Fruit fly (Drosophila melanogaster) whole organism, prepupa: ENCODE data around the gene Naxe.
A peak's percentile ranks its signal among the peaks of the same experiment; 100 is the strongest.

ENCODE experiments used
- CG10631 ChIP-seq: fragments of 200-800 bp; sonication (Bioruptor generic); optimal IDR thresholded peaks from 2 replicates; lab custom pipeline; 2016; ENCODE audit warnings: missing biosample characterization, missing genetic modification characterization
- CG10669 ChIP-seq: fragments of 200-800 bp; sonication (Bioruptor generic); optimal IDR thresholded peaks from 3 replicates; lab custom pipeline; 2018; ENCODE audit warnings: missing biosample characterization, mild to moderate bottlenecking, missing genetic modification characterization, moderate library complexity
- CG11294 ChIP-seq: fragments of 200-800 bp; sonication (Bioruptor generic); IDR thresholded peaks from 2 replicates; pipeline ENCODE4 v1.3.6; 2022; ENCODE audit warnings: missing biosample characterization, missing genetic modification characterization
- CG11902 ChIP-seq: fragments of 200-800 bp; sonication (Bioruptor generic); optimal IDR thresholded peaks from 3 replicates; lab custom pipeline; 2016; ENCODE audit warnings: missing biosample characterization, missing genetic modification characterization
- CG15336 ChIP-seq: fragments of 200-800 bp; sonication (Bioruptor generic); IDR thresholded peaks from 2 replicates; pipeline ENCODE4 v1.3.6; 2022; ENCODE audit warnings: missing biosample characterization, missing genetic modification characterization
- CG1621 ChIP-seq: fragments of 200-800 bp; sonication (Bioruptor generic); optimal IDR thresholded peaks from 3 replicates; lab custom pipeline; 2018; ENCODE audit warnings: missing biosample characterization, mild to moderate bottlenecking, missing genetic modification characterization
- CG16779 ChIP-seq: fragments of 200-800 bp; sonication (Bioruptor generic); optimal IDR thresholded peaks from 3 replicates; lab custom pipeline; 2017; ENCODE audit warnings: missing biosample characterization, mild to moderate bottlenecking, missing genetic modification characterization
- CG3032 ChIP-seq: fragments of 200-800 bp; optimal IDR thresholded peaks from 2 replicates; lab custom pipeline; 2019; ENCODE audit warnings: missing biosample characterization, mild to moderate bottlenecking, missing genetic modification characterization, moderate library complexity
- CG31627 ChIP-seq: fragments of 200-800 bp; sonication (Bioruptor generic); optimal IDR thresholded peaks from 3 replicates; lab custom pipeline; 2016; ENCODE audit warnings: missing biosample characterization, missing genetic modification characterization
- CG34406 ChIP-seq: fragments of 200-800 bp; sonication (Bioruptor generic); optimal IDR thresholded peaks from 3 replicates; lab custom pipeline; 2016; ENCODE audit warnings: missing biosample characterization, missing genetic modification characterization
- CG3919 ChIP-seq: fragments of 200-800 bp; sonication (Bioruptor generic); optimal IDR thresholded peaks from 3 replicates; lab custom pipeline; 2016; ENCODE audit warnings: missing biosample characterization, missing genetic modification characterization
- CG6163 ChIP-seq: fragments of 200-800 bp; sonication (Bioruptor generic); IDR thresholded peaks from 3 replicates; pipeline ENCODE4 v1.3.6; 2022; ENCODE audit warnings: missing biosample characterization, missing genetic modification characterization
- CG6276 ChIP-seq: fragments of 200-800 bp; sonication (Bioruptor generic); optimal IDR thresholded peaks from 2 replicates; lab custom pipeline; 2017; ENCODE audit warnings: missing biosample characterization, mild to moderate bottlenecking, missing genetic modification characterization
- CG6792 ChIP-seq: fragments of 200-800 bp; sonication (Bioruptor generic); optimal IDR thresholded peaks from 3 replicates; lab custom pipeline; 2016; ENCODE audit warnings: missing biosample characterization, missing genetic modification characterization
- CG6808 ChIP-seq: fragments of 200-800 bp; sonication (Bioruptor generic); optimal IDR thresholded peaks from 3 replicates; lab custom pipeline; 2017; ENCODE audit warnings: missing biosample characterization, missing genetic modification characterization, mild to moderate bottlenecking, moderate library complexity, missing genetic modification reagents
- CG6854 ChIP-seq: fragments of 200-800 bp; sonication (Bioruptor generic); optimal IDR thresholded peaks from 2 replicates; lab custom pipeline; 2017; ENCODE audit warnings: missing biosample characterization, mild to moderate bottlenecking, missing genetic modification characterization
- CG7368 ChIP-seq: fragments of 200-800 bp; sonication (Bioruptor generic); optimal IDR thresholded peaks from 3 replicates; lab custom pipeline; 2016; ENCODE audit warnings: missing biosample characterization, missing genetic modification characterization
- CG8119 ChIP-seq: fragments of 200-800 bp; sonication (Bioruptor generic); IDR thresholded peaks from 3 replicates; pipeline ENCODE4 v1.3.6; 2022; ENCODE audit warnings: missing biosample characterization, missing genetic modification characterization
- CG8632 ChIP-seq: fragments of 200-800 bp; sonication (Bioruptor generic); optimal IDR thresholded peaks from 3 replicates; lab custom pipeline; 2016; ENCODE audit warnings: missing biosample characterization, missing genetic modification characterization
- CG9139 ChIP-seq: fragments of 200-800 bp; sonication (Bioruptor generic); optimal IDR thresholded peaks from 3 replicates; lab custom pipeline; 2017; ENCODE audit warnings: missing biosample characterization, mild to moderate bottlenecking, missing genetic modification characterization
- Eip75B ChIP-seq: fragments of 200-800 bp; sonication (Bioruptor generic); optimal IDR thresholded peaks from 3 replicates; lab custom pipeline; 2016; ENCODE audit warnings: missing biosample characterization, missing genetic modification characterization
- Eip78C ChIP-seq: fragments of 200-800 bp; sonication (Bioruptor generic); peaks from one replicate; lab custom pipeline; 2016; ENCODE audit warnings: missing biosample characterization, missing genetic modification characterization
- Eip93F ChIP-seq: fragments of 200-800 bp; sonication (Bioruptor generic); optimal IDR thresholded peaks from 2 replicates; lab custom pipeline; 2016; ENCODE audit warnings: missing biosample characterization, mild to moderate bottlenecking, missing genetic modification characterization
- Ets21C ChIP-seq: fragments of 200-800 bp; sonication (Bioruptor generic); optimal IDR thresholded peaks from 3 replicates; lab custom pipeline; 2016; ENCODE audit warnings: missing biosample characterization, missing genetic modification characterization
- Ets96B ChIP-seq: fragments of 200-800 bp; optimal IDR thresholded peaks from 2 replicates; lab custom pipeline; 2019; ENCODE audit warnings: missing biosample characterization, mild to moderate bottlenecking, missing genetic modification characterization, moderate library complexity
- Gug ChIP-seq: fragments of 200-800 bp; sonication (Bioruptor generic); IDR thresholded peaks from 2 replicates; pipeline ENCODE4 v1.3.6; 2022; ENCODE audit warnings: missing biosample characterization, missing genetic modification characterization
- Hr38 ChIP-seq: sonication (Bioruptor generic); optimal IDR thresholded peaks from 2 replicates; lab custom pipeline; 2016; ENCODE audit warnings: missing biosample characterization, missing genetic modification characterization
- Hr39 ChIP-seq: fragments of 200-800 bp; sonication (Bioruptor generic); optimal IDR thresholded peaks from 2 replicates; lab custom pipeline; 2016; ENCODE audit warnings: missing biosample characterization, missing genetic modification characterization
- Hr4 ChIP-seq: fragments of 200-800 bp; sonication (Bioruptor generic); optimal IDR thresholded peaks from 3 replicates; lab custom pipeline; 2016; ENCODE audit warnings: missing biosample characterization, missing genetic modification characterization
- OdsH ChIP-seq: fragments of 200-800 bp; sonication (Bioruptor generic); optimal IDR thresholded peaks from 3 replicates; lab custom pipeline; 2016; ENCODE audit warnings: missing biosample characterization, missing genetic modification characterization
- Smox ChIP-seq: fragments of 200-800 bp; sonication (Bioruptor generic); optimal IDR thresholded peaks from 3 replicates; lab custom pipeline; 2016; ENCODE audit warnings: missing biosample characterization, missing genetic modification characterization
- Sox14 ChIP-seq: fragments of 200-800 bp; sonication (Bioruptor generic); optimal IDR thresholded peaks from 3 replicates; lab custom pipeline; 2016; ENCODE audit warnings: missing biosample characterization, missing genetic modification characterization
- Sox15 ChIP-seq: fragments of 200-800 bp; sonication (Bioruptor generic); optimal IDR thresholded peaks from 3 replicates; lab custom pipeline; 2016; ENCODE audit warnings: missing biosample characterization, missing genetic modification characterization
- achi ChIP-seq: fragments of 200-800 bp; sonication (Bioruptor generic); optimal IDR thresholded peaks from 3 replicates; lab custom pipeline; 2016; ENCODE audit warnings: missing biosample characterization, missing genetic modification characterization
- acj6 ChIP-seq: fragments of 200-800 bp; sonication (Bioruptor generic); optimal IDR thresholded peaks from 3 replicates; lab custom pipeline; 2016; ENCODE audit warnings: missing biosample characterization, missing genetic modification characterization
- cyc ChIP-seq: fragments of 200-800 bp; sonication (Bioruptor generic); optimal IDR thresholded peaks from 3 replicates; lab custom pipeline; 2016; ENCODE audit warnings: missing biosample characterization, missing genetic modification characterization
- dac ChIP-seq: fragments of 200-800 bp; sonication (Bioruptor generic); optimal IDR thresholded peaks from 2 replicates; lab custom pipeline; 2017; ENCODE audit warnings: missing biosample characterization, mild to moderate bottlenecking, missing genetic modification characterization
- eg ChIP-seq: fragments of 200-800 bp; sonication (Bioruptor generic); IDR thresholded peaks from 3 replicates; pipeline ENCODE4 v1.3.6; 2022; ENCODE audit warnings: missing biosample characterization, missing genetic modification characterization
- esn ChIP-seq: fragments of 200-800 bp; sonication (Bioruptor generic); optimal IDR thresholded peaks from 2 replicates; lab custom pipeline; 2016; ENCODE audit warnings: missing biosample characterization, mild to moderate bottlenecking, missing genetic modification characterization, moderate library complexity
- fd59A ChIP-seq: fragments of 200-800 bp; sonication (Bioruptor generic); optimal IDR thresholded peaks from 2 replicates; lab custom pipeline; 2017; ENCODE audit warnings: missing biosample characterization, mild to moderate bottlenecking, missing genetic modification characterization, missing genetic modification reagents
- fd85E ChIP-seq: fragments of 200-800 bp; sonication (Bioruptor generic); optimal IDR thresholded peaks from 3 replicates; lab custom pipeline; 2016; ENCODE audit warnings: missing biosample characterization, missing genetic modification characterization
- lz ChIP-seq: fragments of 200-800 bp; sonication (Bioruptor generic); optimal IDR thresholded peaks from 3 replicates; lab custom pipeline; 2016; ENCODE audit warnings: missing biosample characterization, missing genetic modification characterization
- net ChIP-seq: fragments of 200-800 bp; sonication (Bioruptor generic); optimal IDR thresholded peaks from 3 replicates; lab custom pipeline; 2016; ENCODE audit warnings: missing biosample characterization, missing genetic modification characterization
- pdm3 ChIP-seq: fragments of 200-800 bp; sonication (Bioruptor generic); optimal IDR thresholded peaks from 3 replicates; lab custom pipeline; 2016; ENCODE audit warnings: missing biosample characterization, missing genetic modification characterization
- salr ChIP-seq, 2 experiments: fragments of 200-800 bp; sonication (Bioruptor generic); optimal IDR thresholded peaks; 3 replicates each; lab custom pipeline; 2016 to 2018; ENCODE audit warnings: missing biosample characterization in 2 of 2, missing genetic modification characterization in 2 of 2, mild to moderate bottlenecking in 1 of 2
- svp ChIP-seq: fragments of 200-800 bp; sonication (Bioruptor generic); peaks from one replicate; lab custom pipeline; 2016; ENCODE audit warnings: missing biosample characterization, missing genetic modification characterization
- topi ChIP-seq: fragments of 200-800 bp; sonication (Bioruptor generic); optimal IDR thresholded peaks from 3 replicates; lab custom pipeline; 2016; ENCODE audit warnings: missing biosample characterization, missing genetic modification characterization
- vri ChIP-seq: fragments of 200-800 bp; sonication (Bioruptor generic); optimal IDR thresholded peaks from 3 replicates; lab custom pipeline; 2016; ENCODE audit warnings: missing biosample characterization, mild to moderate bottlenecking, missing genetic modification characterization

The Naxe gene

dm6 chrX:10086095-10086888 lies at the start of gene Naxe, which contains the start of gene RhoU:
TSS of gene Naxe (minus strand) at chrX:10086171.
TSS of gene RhoU (plus strand) at chrX:10086527.
- TF ChIP-seq CG10631 (GFP tag; lab: Kevin White, UChicago) (no peak), CG15336 (GFP tag; lab: Robert Waterston, UW) (0 out of 2 replicates have a peak, but pooled peaks have one; percentile 20), dac (GFP tag; lab: Kevin White, UChicago) (no peak), CG6163 (GFP tag; lab: Robert Waterston, UW) (peak; percentile 43; the same call in 2 of the 3 replicates), fd85E (GFP tag; lab: Kevin White, UChicago) (no peak), pdm3 (GFP tag; lab: Kevin White, UChicago) (peak; percentile 47), CG7368 (no peak), Sox15 (peak; percentile 1), CG8632 (GFP tag; lab: Kevin White, UChicago) (no peak), acj6 (no peak), CG34406 (GFP tag; lab: Kevin White, UChicago) (no peak), CG11294 (GFP tag; lab: Robert Waterston, UW) (no peak), net (no peak), Eip75B (peak; percentile 20), Eip78C (peak; percentile 54), Gug (GFP tag; lab: Robert Waterston, UW) (peak; percentile 18; the same call in 1 of the 2 replicates), CG6276 (GFP tag; lab: Kevin White, UChicago) (no peak), topi (GFP tag; lab: Kevin White, UChicago) (no peak), CG31627 (GFP tag; lab: Kevin White, UChicago) (peak; percentile 47), CG9139 (no peak), cyc (GFP tag; lab: Kevin White, UChicago) (peak; percentile 31), eg (GFP tag; lab: Robert Waterston, UW) (peak; percentile 59; the same call in 2 of the 3 replicates), CG1621 (tag; lab: Kevin White, UChicago) (no peak), Ets21C (GFP tag; lab: Kevin White, UChicago) (peak; percentile 25), CG3919 (GFP tag; lab: Kevin White, UChicago) (no peak), fd59A (GFP tag; lab: Kevin White, UChicago) (no peak), Ets96B (tag; lab: Kevin White, UChicago) (no peak), svp (GFP tag; lab: Kevin White, UChicago) (peak; percentile 77), Sox14 (GFP tag; lab: Kevin White, UChicago) (peak; percentile 35), OdsH (no peak), Eip93F (GFP tag; lab: Kevin White, UChicago) (no peak), lz (GFP tag; lab: Kevin White, UChicago) (peak; percentile 50), CG8119 (GFP tag; lab: Robert Waterston, UW) (peak; percentile 30; the same call in 1 of the 3 replicates), CG10669 (GFP tag; lab: Kevin White, UChicago) (no peak), Hr39 (GFP tag; lab: Kevin White, UChicago) (peak; percentile 36), CG6854 (GFP tag; lab: Kevin White, UChicago) (peak; percentile 20), esn (GFP tag; lab: Kevin White, UChicago) (peak; percentile 31), Smox (GFP tag; lab: Kevin White, UChicago) (peak; percentile 37), CG3032 (tag; lab: Kevin White, UChicago) (no peak), salr (GFP tag; optimal IDR thresholded peaks at IDR 0.05; lab: Kevin White, UChicago) (no peak), achi (GFP tag; lab: Kevin White, UChicago) (peak; percentile 8)

dm6 chrX:10127204-10127603 lies 41.2 kb upstream of the Naxe start:
- TF ChIP-seq CG11294 (GFP tag; lab: Robert Waterston, UW) (no peak), lz (GFP tag; lab: Kevin White, UChicago) (no peak), CG6792 (no peak), CG6163 (GFP tag; lab: Robert Waterston, UW) (0 out of 3 replicates have a peak, but pooled peaks have one; percentile 45), esn (GFP tag; lab: Kevin White, UChicago) (no peak), salr (GFP tag; optimal IDR thresholded peaks at IDR 0.05; lab: Kevin White, UChicago) (peak in 1 of 2 experiments; percentile 43), Smox (GFP tag; lab: Kevin White, UChicago) (no peak), Hr4 (GFP tag; lab: Kevin White, UChicago) (peak; percentile 61), Hr38 (no peak), CG10669 (GFP tag; lab: Kevin White, UChicago) (no peak), CG6808 (GFP tag; lab: Kevin White, UChicago) (no peak), vri (no peak), CG6276 (GFP tag; lab: Kevin White, UChicago) (peak; percentile 46), CG34406 (GFP tag; lab: Kevin White, UChicago) (no peak), Sox14 (GFP tag; lab: Kevin White, UChicago) (no peak), CG10631 (GFP tag; lab: Kevin White, UChicago) (no peak), dac (GFP tag; lab: Kevin White, UChicago) (no peak), pdm3 (GFP tag; lab: Kevin White, UChicago) (no peak), CG11902 (no peak), CG16779 (no peak), CG7368 (no peak)
